Worm (Caenorhabditis elegans) whole organism, L3 larva: ENCODE results near the gene txdc-9.

Source experiments
- R02D3.7 ChIP-seq: fragments of 150-350 bp; optimal IDR thresholded peaks from 2 replicates; lab custom pipeline; 2014; ENCODE audit warnings: missing biosample characterization, missing genetic modification characterization
- ZK546.5 ChIP-seq: sonication (generic microtip); optimal IDR thresholded peaks from 2 replicates; lab custom pipeline; 2017; ENCODE audit warnings: missing biosample characterization, missing genetic modification characterization
- aly-2 ChIP-seq: fragments of 150-350 bp; optimal IDR thresholded peaks from 2 replicates; lab custom pipeline; 2014; ENCODE audit warnings: missing biosample characterization, missing genetic modification characterization
- ama-1 ChIP-seq: fragments of 150-350 bp; optimal IDR thresholded peaks from 2 replicates; lab custom pipeline; 2018
- ceh-16 ChIP-seq: sonication (generic microtip); optimal IDR thresholded peaks from 2 replicates; lab custom pipeline; 2017; ENCODE audit warnings: missing biosample characterization, missing genetic modification characterization
- ceh-28 ChIP-seq: fragments of 150-350 bp; optimal IDR thresholded peaks from 2 replicates; lab custom pipeline; 2014; ENCODE audit warnings: missing biosample characterization, missing genetic modification reagents, missing genetic modification characterization
- ceh-82 ChIP-seq: fragments of 150-350 bp; optimal IDR thresholded peaks from 2 replicates; lab custom pipeline; 2014; ENCODE audit warnings: missing biosample characterization, missing genetic modification characterization
- ceh-9 ChIP-seq: sonication (generic microtip); optimal IDR thresholded peaks from 2 replicates; lab custom pipeline; 2018; ENCODE audit warnings: missing biosample characterization, missing genetic modification characterization
- daf-12 ChIP-seq: fragments of 150-350 bp; optimal IDR thresholded peaks from 2 replicates; lab custom pipeline; 2014; ENCODE audit warnings: missing biosample characterization, missing genetic modification reagents, missing genetic modification characterization
- egl-27 ChIP-seq: sonication (generic microtip); optimal IDR thresholded peaks from 4 replicates; lab custom pipeline; 2017; ENCODE audit warnings: missing biosample characterization, missing genetic modification reagents, missing genetic modification characterization
- egl-5 ChIP-seq: fragments of 150-350 bp; optimal IDR thresholded peaks from 2 replicates; lab custom pipeline; 2017; ENCODE audit warnings: missing biosample characterization, missing genetic modification reagents, missing genetic modification characterization, inconsistent platforms
- elt-1 ChIP-seq: fragments of 150-350 bp; optimal IDR thresholded peaks from 2 replicates; lab custom pipeline; 2014; ENCODE audit warnings: missing biosample characterization, missing genetic modification characterization
- elt-2 ChIP-seq: sonication (generic microtip); optimal IDR thresholded peaks from 2 replicates; lab custom pipeline; 2016; ENCODE audit warnings: missing genetic modification reagents, mild to moderate bottlenecking, missing genetic modification characterization, missing compliant biosample characterization
- elt-3 ChIP-seq, 3 experiments: fragments of 150-350 bp in 1 of 3; sonication (generic microtip) in 2 of 3; optimal IDR thresholded peaks; 2 replicates in 2 of 3; 4 replicates in 1 of 3; lab custom pipeline; 2014 to 2017; ENCODE audit warnings: missing biosample characterization in 3 of 3, missing genetic modification characterization in 3 of 3
- eor-1 ChIP-seq, 2 experiments: fragments of 150-350 bp; optimal IDR thresholded peaks; 2 replicates each; lab custom pipeline; 2014 to 2018; ENCODE audit warnings: missing biosample characterization in 2 of 2, missing genetic modification characterization in 2 of 2
- fkh-10 ChIP-seq: sonication (generic microtip); optimal IDR thresholded peaks from 2 replicates; lab custom pipeline; 2017; ENCODE audit warnings: missing biosample characterization, missing genetic modification reagents, missing genetic modification characterization
- fkh-2 ChIP-seq: fragments of 150-350 bp; optimal IDR thresholded peaks from 2 replicates; lab custom pipeline; 2014; ENCODE audit warnings: missing biosample characterization, missing genetic modification reagents, missing genetic modification characterization
- fos-1 ChIP-seq: fragments of 150-350 bp; optimal IDR thresholded peaks from 2 replicates; lab custom pipeline; 2014; ENCODE audit warnings: missing biosample characterization, missing genetic modification characterization
- hmg-11 ChIP-seq: sonication (generic microtip); optimal IDR thresholded peaks from 2 replicates; lab custom pipeline; 2016; ENCODE audit warnings: missing genetic modification characterization, missing compliant biosample characterization
- jun-1 ChIP-seq: fragments of 150-350 bp; optimal IDR thresholded peaks from 2 replicates; lab custom pipeline; 2014; ENCODE audit warnings: missing biosample characterization, missing genetic modification reagents, missing genetic modification characterization
- lin-15B ChIP-seq: fragments of 150-350 bp; optimal IDR thresholded peaks from 2 replicates; lab custom pipeline; 2014; ENCODE audit warnings: missing biosample characterization, missing genetic modification characterization
- lin-39 ChIP-seq: fragments of 150-350 bp; optimal IDR thresholded peaks from 2 replicates; lab custom pipeline; 2018; ENCODE audit warnings: missing biosample characterization, missing genetic modification reagents, missing genetic modification characterization
- lsy-12 ChIP-seq: sonication (generic microtip); optimal IDR thresholded peaks from 2 replicates; lab custom pipeline; 2016; ENCODE audit warnings: mild to moderate bottlenecking, missing genetic modification characterization, missing compliant biosample characterization
- mdl-1 ChIP-seq: fragments of 150-350 bp; optimal IDR thresholded peaks from 2 replicates; lab custom pipeline; 2014; ENCODE audit warnings: missing biosample characterization, missing genetic modification characterization
- mml-1 ChIP-seq: fragments of 150-350 bp; sonication (generic microtip); optimal IDR thresholded peaks from 3 replicates; lab custom pipeline; 2014; ENCODE audit warnings: missing biosample characterization, missing genetic modification characterization
- nfya-1 ChIP-seq: sonication (generic microtip); optimal IDR thresholded peaks from 2 replicates; lab custom pipeline; 2017; ENCODE audit warnings: missing genetic modification characterization, mild to moderate bottlenecking, missing compliant biosample characterization, antibody characterized with exemption, moderate library complexity; ENCODE audit not compliant: insufficient read depth
- nhr-11 ChIP-seq: fragments of 150-350 bp; optimal IDR thresholded peaks from 2 replicates; lab custom pipeline; 2014; ENCODE audit warnings: missing biosample characterization, missing genetic modification characterization
- nhr-12 ChIP-seq: fragments of 150-350 bp; optimal IDR thresholded peaks from 2 replicates; lab custom pipeline; 2014; ENCODE audit warnings: missing biosample characterization, missing genetic modification characterization
- nhr-23 ChIP-seq: fragments of 150-350 bp; optimal IDR thresholded peaks from 2 replicates; lab custom pipeline; 2014; ENCODE audit warnings: missing biosample characterization, missing genetic modification reagents, missing genetic modification characterization
- nhr-237 ChIP-seq: fragments of 150-350 bp; optimal IDR thresholded peaks from 2 replicates; lab custom pipeline; 2014; ENCODE audit warnings: missing biosample characterization, missing genetic modification characterization
- nhr-25 ChIP-seq: sonication (generic microtip); optimal IDR thresholded peaks from 2 replicates; lab custom pipeline; 2017; ENCODE audit warnings: missing biosample characterization, missing genetic modification characterization
- nhr-28 ChIP-seq: fragments of 150-350 bp; optimal IDR thresholded peaks from 2 replicates; lab custom pipeline; 2014; ENCODE audit warnings: missing biosample characterization, missing genetic modification characterization
- nhr-43 ChIP-seq: sonication (generic microtip); optimal IDR thresholded peaks from 2 replicates; lab custom pipeline; 2016; ENCODE audit warnings: mild to moderate bottlenecking, missing genetic modification characterization, missing compliant biosample characterization; ENCODE audit not compliant: poor library complexity, severe bottlenecking
- nhr-67 ChIP-seq: fragments of 150-350 bp; optimal IDR thresholded peaks from 2 replicates; lab custom pipeline; 2014; ENCODE audit warnings: missing biosample characterization, missing genetic modification characterization
- nhr-76 ChIP-seq: fragments of 150-350 bp; sonication (generic microtip); optimal IDR thresholded peaks from 5 replicates; lab custom pipeline; 2014; ENCODE audit warnings: missing biosample characterization, missing genetic modification characterization
- nhr-77 ChIP-seq: fragments of 150-350 bp; optimal IDR thresholded peaks from 2 replicates; lab custom pipeline; 2014; ENCODE audit warnings: missing biosample characterization, missing genetic modification characterization
- pha-4 ChIP-seq: fragments of 150-350 bp; optimal IDR thresholded peaks from 2 replicates; lab custom pipeline; 2014; ENCODE audit warnings: missing biosample characterization, missing genetic modification reagents, missing genetic modification characterization
- pqm-1 ChIP-seq: fragments of 150-350 bp; optimal IDR thresholded peaks from 2 replicates; lab custom pipeline; 2017; ENCODE audit warnings: missing biosample characterization, missing genetic modification characterization, inconsistent platforms
- skn-1 ChIP-seq: fragments of 150-350 bp; optimal IDR thresholded peaks from 2 replicates; lab custom pipeline; 2014; ENCODE audit warnings: missing biosample characterization, missing genetic modification characterization
- snpc-4 ChIP-seq: fragments of 150-350 bp; optimal IDR thresholded peaks from 2 replicates; lab custom pipeline; 2014; ENCODE audit warnings: missing biosample characterization, missing genetic modification characterization
- tbx-2 ChIP-seq: sonication (generic microtip); optimal IDR thresholded peaks from 2 replicates; lab custom pipeline; 2016; ENCODE audit warnings: mild to moderate bottlenecking, missing genetic modification characterization, missing compliant biosample characterization
- unc-39 ChIP-seq: sonication (generic microtip); optimal IDR thresholded peaks from 4 replicates; lab custom pipeline; 2017; ENCODE audit warnings: missing biosample characterization, missing genetic modification characterization
- unc-62 ChIP-seq: fragments of 150-350 bp; sonication (generic microtip); optimal IDR thresholded peaks from 4 replicates; lab custom pipeline; 2014; ENCODE audit warnings: missing biosample characterization, missing genetic modification reagents, missing genetic modification characterization
- zag-1 ChIP-seq: fragments of 150-350 bp; optimal IDR thresholded peaks from 2 replicates; lab custom pipeline; 2014; ENCODE audit warnings: missing biosample characterization, missing genetic modification characterization
- ztf-11 ChIP-seq: fragments of 150-350 bp; optimal IDR thresholded peaks from 2 replicates; lab custom pipeline; 2014; ENCODE audit warnings: missing biosample characterization, missing genetic modification characterization
- ztf-4 ChIP-seq: fragments of 150-350 bp; optimal IDR thresholded peaks from 2 replicates; lab custom pipeline; 2014; ENCODE audit warnings: missing biosample characterization, missing genetic modification characterization

txdc-9 gene

ce11 chrIII:6418254-6418653 is 13.7 kb upstream of the txdc-9 start:
- TF ChIP-seq ama-1 (peak; percentile 59), lsy-12 (tag; lab: Kevin White, UChicago) (no peak), fos-1 (tag; lab: Kevin White, UChicago) (no peak), unc-62 (GFP tag; lab: Kevin White, UChicago) (no peak), elt-2 (tag; lab: Kevin White, UChicago) (no peak), ceh-9 (tag; lab: Kevin White, UChicago) (no peak), nhr-237 (tag; lab: Kevin White, UChicago) (no peak), mml-1 (no peak), ztf-4 (tag; lab: Kevin White, UChicago) (no peak), tbx-2 (tag; lab: Kevin White, UChicago) (no peak), nhr-25 (tag; lab: Kevin White, UChicago) (peak; percentile 61), lin-39 (tag; lab: Kevin White, UChicago) (no peak), unc-39 (tag; lab: Kevin White, UChicago) (no peak), pha-4 (tag; lab: Kevin White, UChicago) (no peak)
- TF ChIP-seq, all 47 proteins: peak for 2

ce11 chrIII:6419409-6419944 is 12.5 kb upstream of the txdc-9 start, which contains the start of gene atgl-1:
atgl-1 (minus strand) TSS chrIII:6419459.
- TF ChIP-seq ztf-11 (tag; lab: Kevin White, UChicago) (no peak), ama-1 (peak; percentile 17), egl-27 (tag; lab: Kevin White, UChicago) (no peak), nhr-237 (tag; lab: Kevin White, UChicago) (no peak), fkh-2 (no peak), lsy-12 (tag; lab: Kevin White, UChicago) (no peak), nhr-25 (tag; lab: Kevin White, UChicago) (peak; percentile 24)

- TF ChIP-seq R02D3.7 (no peak), elt-3 (tag; optimal IDR thresholded peaks at IDR 0.05; lab: Kevin White, UChicago) (no peak), nfya-1 (tag; lab: Kevin White, UChicago) (peak; percentile 10), ceh-82 (no peak), hmg-11 (tag; lab: Kevin White, UChicago) (no peak), nhr-237 (tag; lab: Kevin White, UChicago) (no peak), nhr-67 (tag; lab: Kevin White, UChicago) (no peak), ztf-4 (tag; lab: Kevin White, UChicago) (no peak), lin-39 (tag; lab: Kevin White, UChicago) (no peak), ceh-16 (no peak), nhr-28 (no peak), mdl-1 (no peak), pqm-1 (tag; lab: Kevin White, UChicago) (no peak), egl-27 (tag; lab: Kevin White, UChicago) (no peak), ceh-9 (tag; lab: Kevin White, UChicago) (no peak), pha-4 (tag; lab: Kevin White, UChicago) (peak; percentile 28), mml-1 (no peak), ztf-11 (tag; lab: Kevin White, UChicago) (no peak), zag-1 (tag; lab: Kevin White, UChicago) (no peak), egl-5 (tag; lab: Kevin White, UChicago) (peak; percentile 32), tbx-2 (tag; lab: Kevin White, UChicago) (no peak), ama-1 (peak; percentile 42), lin-15B (tag; lab: Kevin White, UChicago) (no peak), fos-1 (tag; lab: Kevin White, UChicago) (no peak), ceh-28 (tag; lab: Kevin White, UChicago) (no peak), skn-1 (tag; lab: Kevin White, UChicago) (no peak), fkh-2 (no peak), ZK546.5 (no peak), nhr-43 (tag; lab: Kevin White, UChicago) (peak; percentile 12), nhr-23 (tag; lab: Kevin White, UChicago) (peak; percentile 34), nhr-76 (tag; lab: Kevin White, UChicago) (no peak), eor-1 (tag; optimal IDR thresholded peaks at IDR 0.05; lab: Kevin White, UChicago) (no peak), nhr-77 (tag; lab: Kevin White, UChicago) (no peak), elt-2 (tag; lab: Kevin White, UChicago) (no peak), unc-39 (tag; lab: Kevin White, UChicago) (no peak), nhr-12 (tag; lab: Kevin White, UChicago) (no peak), elt-1 (tag; lab: Kevin White, UChicago) (no peak), lsy-12 (tag; lab: Kevin White, UChicago) (no peak), daf-12 (no peak), nhr-25 (tag; lab: Kevin White, UChicago) (peak; percentile 61), unc-62 (GFP tag; lab: Kevin White, UChicago) (no peak), jun-1 (tag; lab: Kevin White, UChicago) (no peak), snpc-4 (tag; lab: Kevin White, UChicago) (peak; percentile 30), fkh-10 (GFP tag; lab: Kevin White, UChicago) (no peak), nhr-11 (no peak), aly-2 (tag; lab: Kevin White, UChicago) (no peak)
Measured at ce11 chrIII:6420201-6420600, 11.8 kb upstream of the txdc-9 start.
